Worm (Caenorhabditis elegans) whole organism, L3 larva: ENCODE measurements around the gene Y47D3A.34.

ENCODE experiments used
- aly-2 ChIP-seq: fragments of 150-350 bp; optimal IDR thresholded peaks from 2 replicates; lab custom pipeline; 2014; ENCODE audit warnings: missing biosample characterization, missing genetic modification characterization
- fos-1 ChIP-seq: fragments of 150-350 bp; optimal IDR thresholded peaks from 2 replicates; lab custom pipeline; 2014; ENCODE audit warnings: missing biosample characterization, missing genetic modification characterization
- jun-1 ChIP-seq: fragments of 150-350 bp; optimal IDR thresholded peaks from 2 replicates; lab custom pipeline; 2014; ENCODE audit warnings: missing biosample characterization, missing genetic modification reagents, missing genetic modification characterization
- lsy-12 ChIP-seq: sonication (generic microtip); optimal IDR thresholded peaks from 2 replicates; lab custom pipeline; 2016; ENCODE audit warnings: mild to moderate bottlenecking, missing genetic modification characterization, missing compliant biosample characterization
- nhr-237 ChIP-seq: fragments of 150-350 bp; optimal IDR thresholded peaks from 2 replicates; lab custom pipeline; 2014; ENCODE audit warnings: missing biosample characterization, missing genetic modification characterization
- unc-62 ChIP-seq: fragments of 150-350 bp; sonication (generic microtip); optimal IDR thresholded peaks from 4 replicates; lab custom pipeline; 2014; ENCODE audit warnings: missing biosample characterization, missing genetic modification reagents, missing genetic modification characterization

ce11 chrIII:11207825-11208224 is 26.8 kb downstream of the Y47D3A.34 start:
- TF ChIP-seq nhr-237 (tag; lab: Kevin White, UChicago) (no peak), unc-62 (GFP tag; lab: Kevin White, UChicago) (no peak), jun-1 (no peak), aly-2 (tag; lab: Kevin White, UChicago) (no peak), fos-1 (tag; lab: Kevin White, UChicago) (no peak), lsy-12 (tag; lab: Kevin White, UChicago) (no peak)
